Worm (Caenorhabditis elegans): ENCODE data around the gene bcmo-1.

- no peak for TF ChIP-seq T22C8.4 (GFP tag; IDR thresholded peaks at IDR 0.05)
- TF ChIP-seq med-1 (GFP tag; optimal IDR thresholded peaks at IDR 0.05; ENCODE audit: insufficient read depth): no peak
- TF ChIP-seq cog-1 (tag; optimal IDR thresholded peaks at IDR 0.05): no peak
- no peak for TF ChIP-seq klf-2 (GFP tag; conservative IDR thresholded peaks at IDR 0.05)
- TF ChIP-seq ref-1 (GFP tag; conservative IDR thresholded peaks at IDR 0.05): no peak
- TF ChIP-seq flt-1 (GFP tag; IDR thresholded peaks at IDR 0.05): no peak
Observed at ce11 chrII:12830347-12830746, at the start of gene bcmo-1.
